Worm (Caenorhabditis elegans) whole organism, L3 larva: ENCODE results near the gene K10C2.8.

Source experiments
- R02D3.7 ChIP-seq: fragments of 150-350 bp; optimal IDR thresholded peaks from 2 replicates; lab custom pipeline; 2014; ENCODE audit warnings: missing biosample characterization, missing genetic modification characterization
- ZK546.5 ChIP-seq: sonication (generic microtip); optimal IDR thresholded peaks from 2 replicates; lab custom pipeline; 2017; ENCODE audit warnings: missing biosample characterization, missing genetic modification characterization
- aly-2 ChIP-seq: fragments of 150-350 bp; optimal IDR thresholded peaks from 2 replicates; lab custom pipeline; 2014; ENCODE audit warnings: missing biosample characterization, missing genetic modification characterization
- ama-1 ChIP-seq: fragments of 150-350 bp; optimal IDR thresholded peaks from 2 replicates; lab custom pipeline; 2018
- ceh-82 ChIP-seq: fragments of 150-350 bp; optimal IDR thresholded peaks from 2 replicates; lab custom pipeline; 2014; ENCODE audit warnings: missing biosample characterization, missing genetic modification characterization
- ceh-9 ChIP-seq: sonication (generic microtip); optimal IDR thresholded peaks from 2 replicates; lab custom pipeline; 2018; ENCODE audit warnings: missing biosample characterization, missing genetic modification characterization
- egl-5 ChIP-seq: fragments of 150-350 bp; optimal IDR thresholded peaks from 2 replicates; lab custom pipeline; 2017; ENCODE audit warnings: missing biosample characterization, missing genetic modification reagents, missing genetic modification characterization, inconsistent platforms
- elt-1 ChIP-seq: fragments of 150-350 bp; optimal IDR thresholded peaks from 2 replicates; lab custom pipeline; 2014; ENCODE audit warnings: missing biosample characterization, missing genetic modification characterization
- elt-2 ChIP-seq: sonication (generic microtip); optimal IDR thresholded peaks from 2 replicates; lab custom pipeline; 2016; ENCODE audit warnings: missing genetic modification reagents, mild to moderate bottlenecking, missing genetic modification characterization, missing compliant biosample characterization
- elt-3 ChIP-seq, 3 experiments: fragments of 150-350 bp in 1 of 3; sonication (generic microtip) in 2 of 3; optimal IDR thresholded peaks; 2 replicates in 2 of 3; 4 replicates in 1 of 3; lab custom pipeline; 2014 to 2017; ENCODE audit warnings: missing biosample characterization in 3 of 3, missing genetic modification characterization in 3 of 3
- eor-1 ChIP-seq, 2 experiments: fragments of 150-350 bp; optimal IDR thresholded peaks; 2 replicates each; lab custom pipeline; 2014 to 2018; ENCODE audit warnings: missing biosample characterization in 2 of 2, missing genetic modification characterization in 2 of 2
- fkh-10 ChIP-seq: sonication (generic microtip); optimal IDR thresholded peaks from 2 replicates; lab custom pipeline; 2017; ENCODE audit warnings: missing biosample characterization, missing genetic modification reagents, missing genetic modification characterization
- fkh-2 ChIP-seq: fragments of 150-350 bp; optimal IDR thresholded peaks from 2 replicates; lab custom pipeline; 2014; ENCODE audit warnings: missing biosample characterization, missing genetic modification reagents, missing genetic modification characterization
- fos-1 ChIP-seq: fragments of 150-350 bp; optimal IDR thresholded peaks from 2 replicates; lab custom pipeline; 2014; ENCODE audit warnings: missing biosample characterization, missing genetic modification characterization
- jun-1 ChIP-seq: fragments of 150-350 bp; optimal IDR thresholded peaks from 2 replicates; lab custom pipeline; 2014; ENCODE audit warnings: missing biosample characterization, missing genetic modification reagents, missing genetic modification characterization
- lin-39 ChIP-seq: fragments of 150-350 bp; optimal IDR thresholded peaks from 2 replicates; lab custom pipeline; 2018; ENCODE audit warnings: missing biosample characterization, missing genetic modification reagents, missing genetic modification characterization
- nfya-1 ChIP-seq: sonication (generic microtip); optimal IDR thresholded peaks from 2 replicates; lab custom pipeline; 2017; ENCODE audit warnings: missing genetic modification characterization, mild to moderate bottlenecking, missing compliant biosample characterization, antibody characterized with exemption, moderate library complexity; ENCODE audit not compliant: insufficient read depth
- nhr-11 ChIP-seq: fragments of 150-350 bp; optimal IDR thresholded peaks from 2 replicates; lab custom pipeline; 2014; ENCODE audit warnings: missing biosample characterization, missing genetic modification characterization
- nhr-12 ChIP-seq: fragments of 150-350 bp; optimal IDR thresholded peaks from 2 replicates; lab custom pipeline; 2014; ENCODE audit warnings: missing biosample characterization, missing genetic modification characterization
- nhr-23 ChIP-seq: fragments of 150-350 bp; optimal IDR thresholded peaks from 2 replicates; lab custom pipeline; 2014; ENCODE audit warnings: missing biosample characterization, missing genetic modification reagents, missing genetic modification characterization
- nhr-25 ChIP-seq: sonication (generic microtip); optimal IDR thresholded peaks from 2 replicates; lab custom pipeline; 2017; ENCODE audit warnings: missing biosample characterization, missing genetic modification characterization
- nhr-67 ChIP-seq: fragments of 150-350 bp; optimal IDR thresholded peaks from 2 replicates; lab custom pipeline; 2014; ENCODE audit warnings: missing biosample characterization, missing genetic modification characterization
- pha-4 ChIP-seq: fragments of 150-350 bp; optimal IDR thresholded peaks from 2 replicates; lab custom pipeline; 2014; ENCODE audit warnings: missing biosample characterization, missing genetic modification reagents, missing genetic modification characterization
- pqm-1 ChIP-seq: fragments of 150-350 bp; optimal IDR thresholded peaks from 2 replicates; lab custom pipeline; 2017; ENCODE audit warnings: missing biosample characterization, missing genetic modification characterization, inconsistent platforms
- sea-2 ChIP-seq: fragments of 150-350 bp; sonication (generic microtip); optimal IDR thresholded peaks from 4 replicates; lab custom pipeline; 2014; ENCODE audit warnings: missing biosample characterization, missing genetic modification reagents, missing genetic modification characterization
- snpc-4 ChIP-seq: fragments of 150-350 bp; optimal IDR thresholded peaks from 2 replicates; lab custom pipeline; 2014; ENCODE audit warnings: missing biosample characterization, missing genetic modification characterization
- tbx-2 ChIP-seq: sonication (generic microtip); optimal IDR thresholded peaks from 2 replicates; lab custom pipeline; 2016; ENCODE audit warnings: mild to moderate bottlenecking, missing genetic modification characterization, missing compliant biosample characterization
- unc-39 ChIP-seq: sonication (generic microtip); optimal IDR thresholded peaks from 4 replicates; lab custom pipeline; 2017; ENCODE audit warnings: missing biosample characterization, missing genetic modification characterization
- unc-62 ChIP-seq: fragments of 150-350 bp; sonication (generic microtip); optimal IDR thresholded peaks from 4 replicates; lab custom pipeline; 2014; ENCODE audit warnings: missing biosample characterization, missing genetic modification reagents, missing genetic modification characterization
- zag-1 ChIP-seq: fragments of 150-350 bp; optimal IDR thresholded peaks from 2 replicates; lab custom pipeline; 2014; ENCODE audit warnings: missing biosample characterization, missing genetic modification characterization
- ztf-11 ChIP-seq: fragments of 150-350 bp; optimal IDR thresholded peaks from 2 replicates; lab custom pipeline; 2014; ENCODE audit warnings: missing biosample characterization, missing genetic modification characterization
- ztf-4 ChIP-seq: fragments of 150-350 bp; optimal IDR thresholded peaks from 2 replicates; lab custom pipeline; 2014; ENCODE audit warnings: missing biosample characterization, missing genetic modification characterization

K10C2.8 gene

DNA sequence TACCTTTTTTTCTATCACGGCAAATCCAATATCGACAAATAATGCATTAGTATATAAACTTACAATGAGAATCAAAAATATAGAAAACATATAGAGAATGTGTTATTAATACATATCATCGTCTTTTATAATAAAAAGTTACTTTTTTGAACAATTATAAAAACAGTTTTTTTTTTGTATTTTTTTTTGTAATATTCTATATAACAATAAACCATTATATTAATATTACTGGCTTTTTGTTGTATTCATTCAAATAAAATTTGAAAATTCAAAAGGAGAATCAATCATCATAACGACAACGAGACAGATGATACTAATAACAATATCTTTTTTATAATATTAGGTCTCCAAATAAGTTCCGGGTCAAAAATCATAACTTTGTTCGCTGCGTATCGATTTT lies at the start of gene K10C2.8:
Gene K10C2.8, minus strand, starts transcription at position 101 of the 400 bp plus-strand sequence.
- no peak for TF ChIP-seq lin-39
- no peak for TF ChIP-seq nfya-1 (tag; lab: Kevin White, UChicago)
- TF ChIP-seq jun-1 (tag; lab: Kevin White, UChicago) = no peak
- no peak for TF ChIP-seq ztf-11 (tag; lab: Kevin White, UChicago)
- no peak for TF ChIP-seq R02D3.7 (tag; lab: Kevin White, UChicago)
- TF ChIP-seq nhr-67 = no peak
- TF ChIP-seq pha-4 (tag; lab: Kevin White, UChicago) = no peak
- TF ChIP-seq tbx-2 (tag; lab: Kevin White, UChicago) = no peak
- no peak for TF ChIP-seq unc-62 (GFP tag; lab: Kevin White, UChicago)
- TF ChIP-seq elt-2 (tag; lab: Kevin White, UChicago) = no peak
- no peak for TF ChIP-seq fos-1
- TF ChIP-seq ama-1 (lab: Kevin White, UChicago) = no peak
- no peak for TF ChIP-seq elt-3 (tag; optimal IDR thresholded peaks at IDR 0.05; lab: Kevin White, UChicago)
- TF ChIP-seq egl-5 (tag; lab: Kevin White, UChicago) = no peak
- no peak for TF ChIP-seq nhr-11 (tag; lab: Kevin White, UChicago)
- TF ChIP-seq ceh-82 (tag; lab: Kevin White, UChicago) = no peak
- no peak for TF ChIP-seq nhr-12 (tag; lab: Kevin White, UChicago)

ce11 chrX:6484780-6485179 lies 47.3 kb upstream of the K10C2.8 start, which contains the start of gene gar-1:
Gene gar-1 (minus strand): TSS chrX:6484880.
- no peak for TF ChIP-seq unc-39 (tag; lab: Kevin White, UChicago)
- TF ChIP-seq ztf-4 (tag; lab: Kevin White, UChicago) = no peak
- no peak for TF ChIP-seq elt-3 (tag; optimal IDR thresholded peaks at IDR 0.05; lab: Kevin White, UChicago)
- TF ChIP-seq fkh-10 (GFP tag; lab: Kevin White, UChicago) = no peak
- no peak for TF ChIP-seq lin-39
- no peak for TF ChIP-seq tbx-2 (tag; lab: Kevin White, UChicago)

ce11 chrX:6476540-6476939 lies 39.1 kb upstream of the K10C2.8 start, which contains the start of gene C15B12.1:
Gene C15B12.1 (plus strand): TSS chrX:6476810.
- TF ChIP-seq pqm-1 (tag; lab: Kevin White, UChicago) (peak; percentile 76), elt-2 (tag; lab: Kevin White, UChicago) (peak; percentile 67), ama-1 (lab: Kevin White, UChicago) (no peak), sea-2 (no peak), tbx-2 (tag; lab: Kevin White, UChicago) (no peak)
- TF ChIP-seq, all 47 proteins: peak for 2

ce11 chrX:6473698-6474314 lies 36.4 kb upstream of the K10C2.8 start, which contains the start of the genes C15B12.4 and C15B12.8:
Gene C15B12.4 (minus strand): TSS chrX:6473748.
Gene C15B12.8 (plus strand): TSS chrX:6474264.
- no peak for TF ChIP-seq ZK546.5 (tag; lab: Kevin White, UChicago)

DNA sequence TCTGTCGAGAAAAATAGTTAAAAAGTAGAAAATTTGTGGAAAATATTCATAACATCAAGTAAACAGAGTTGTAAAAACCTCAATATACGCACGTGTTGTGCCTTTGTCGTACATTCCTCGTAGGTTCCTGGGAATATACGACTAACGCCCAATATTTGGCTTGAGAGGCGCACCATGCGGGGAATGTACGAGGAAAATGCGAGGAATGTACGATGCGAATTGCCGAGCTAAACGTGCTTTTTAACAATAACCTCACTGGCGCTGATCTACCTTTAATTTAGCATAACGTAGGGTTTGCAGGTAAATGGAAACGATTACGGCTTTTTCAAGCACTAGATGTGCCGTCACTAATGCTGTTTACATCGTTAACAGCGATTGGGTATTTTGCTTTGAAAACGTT lies 31.1 kb upstream of the K10C2.8 start, which contains the start of gene C15B12.9:
Gene C15B12.9, plus strand, starts transcription at position 301 of the 400 bp plus-strand sequence.
- TF ChIP-seq ZK546.5 (tag; lab: Kevin White, UChicago) (no peak), nfya-1 (tag; lab: Kevin White, UChicago) (no peak), aly-2 (no peak), zag-1 (tag; lab: Kevin White, UChicago) (no peak), ama-1 (lab: Kevin White, UChicago) (no peak), nhr-12 (tag; lab: Kevin White, UChicago) (no peak), ztf-11 (tag; lab: Kevin White, UChicago) (no peak), elt-1 (tag; lab: Kevin White, UChicago) (no peak), fkh-10 (GFP tag; lab: Kevin White, UChicago) (no peak), fkh-2 (tag; lab: Kevin White, UChicago) (no peak), nhr-23 (tag; lab: Kevin White, UChicago) (no peak), snpc-4 (no peak), eor-1 (tag; optimal IDR thresholded peaks at IDR 0.05; lab: Kevin White, UChicago) (no peak), pha-4 (tag; lab: Kevin White, UChicago) (no peak), unc-62 (GFP tag; lab: Kevin White, UChicago) (no peak)

- TF ChIP-seq nhr-23 (tag; lab: Kevin White, UChicago) (no peak), ceh-9 (tag; lab: Kevin White, UChicago) (no peak), snpc-4 (no peak), nhr-25 (tag; lab: Kevin White, UChicago) (no peak), lin-39 (no peak), fkh-2 (tag; lab: Kevin White, UChicago) (no peak), nfya-1 (tag; lab: Kevin White, UChicago) (no peak), aly-2 (no peak)
Observed at ce11 chrX:6467462-6467861, 30.0 kb upstream of the K10C2.8 start, which contains the start of gene C15B12.3. Gene C15B12.3 (minus strand): TSS chrX:6467562.
